Worm (Caenorhabditis elegans): ENCODE measurements around the gene tofu-1.

DNA sequence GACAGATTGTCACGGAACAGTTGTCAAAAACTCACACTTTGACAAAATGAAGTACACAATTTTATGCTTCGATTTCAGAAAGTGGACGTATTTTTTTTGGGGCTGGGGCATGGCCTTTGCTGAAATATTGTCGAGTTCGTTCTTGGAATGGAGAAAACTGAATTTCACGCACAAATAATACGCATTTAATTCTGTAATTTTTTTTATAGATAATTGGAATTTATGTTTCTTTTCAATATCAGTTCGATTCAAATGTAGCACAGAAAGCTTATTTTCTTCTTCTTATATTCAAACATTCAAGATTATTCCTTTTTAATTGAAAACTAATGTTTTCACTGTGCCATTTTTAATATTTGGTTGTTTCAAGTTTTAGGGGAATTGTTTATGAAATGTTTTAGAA is 20.6 kb upstream of the tofu-1 start, which contains the start of gene T07C12.10:
- TF ChIP-seq pqm-1 (tag; optimal IDR thresholded peaks at IDR 0.05) = no peak
- TF ChIP-seq pax-1 (tag; optimal IDR thresholded peaks at IDR 0.05) = no peak
- no peak for TF ChIP-seq ama-1 (optimal IDR thresholded peaks at IDR 0.05)
- TF ChIP-seq unc-86 (tag; optimal IDR thresholded peaks at IDR 0.05) = no peak
- no peak for TF ChIP-seq nhr-11 (tag; optimal IDR thresholded peaks at IDR 0.05)
- TF ChIP-seq pha-4 (tag; optimal IDR thresholded peaks at IDR 0.05) = no peak
- no peak for TF ChIP-seq pha-2 (tag; optimal IDR thresholded peaks at IDR 0.05)
- TF ChIP-seq ceh-24 (tag; optimal IDR thresholded peaks at IDR 0.05) = no peak
- no peak for TF ChIP-seq dmd-4 (tag; optimal IDR thresholded peaks at IDR 0.05; ENCODE audit: borderline replicate concordance)
- no peak for TF ChIP-seq K09A11.1 (tag; optimal IDR thresholded peaks at IDR 0.05; ENCODE audit: insufficient read depth)
